Worm (Caenorhabditis elegans) whole organism, midembryonic: ENCODE measurements around the gene flor-1.

ENCODE experiments used
- cog-1 ChIP-seq: sonication (generic microtip); optimal IDR thresholded peaks from 2 replicates; lab custom pipeline; 2016; ENCODE audit warnings: missing genetic modification characterization, missing compliant biosample characterization
- flt-1 ChIP-seq: fragments of 200-800 bp; sonication (Bioruptor generic); IDR thresholded peaks from 2 replicates; pipeline ENCODE4 v1.3.6; 2022; ENCODE audit warnings: missing genetic modification characterization, missing compliant biosample characterization
- ref-1 ChIP-seq: fragments of 200-800 bp; sonication (Bioruptor generic); conservative IDR thresholded peaks from 2 replicates; pipeline ENCODE4 v1.3.6; 2022; ENCODE audit warnings: missing genetic modification reagents, missing genetic modification characterization, missing compliant biosample characterization
- ztf-29 ChIP-seq: fragments of 200-800 bp; sonication (Bioruptor generic); IDR thresholded peaks from 2 replicates; pipeline ENCODE4 v1.3.6; 2022; ENCODE audit warnings: missing genetic modification reagents, missing genetic modification characterization, missing compliant biosample characterization

ce11 chrV:15127955-15128354 lies 8.5 kb upstream of the flor-1 start, which contains the start of gene srr-7:
- TF ChIP-seq cog-1 (no peak), flt-1 (GFP tag; lab: Robert Waterston, UW) (no peak), ref-1 (no peak), ztf-29 (GFP tag; lab: Robert Waterston, UW) (no peak)
